Fruit fly (Drosophila melanogaster) whole organism, prepupa: ENCODE data around the gene fh.

ENCODE experiments used
- CG1621 ChIP-seq: fragments of 200-800 bp; sonication (Bioruptor generic); optimal IDR thresholded peaks from 3 replicates; lab custom pipeline; 2018; ENCODE audit warnings: missing biosample characterization, mild to moderate bottlenecking, missing genetic modification characterization
- CG16779 ChIP-seq: fragments of 200-800 bp; sonication (Bioruptor generic); optimal IDR thresholded peaks from 3 replicates; lab custom pipeline; 2017; ENCODE audit warnings: missing biosample characterization, mild to moderate bottlenecking, missing genetic modification characterization
- CG3032 ChIP-seq: fragments of 200-800 bp; optimal IDR thresholded peaks from 2 replicates; lab custom pipeline; 2019; ENCODE audit warnings: missing biosample characterization, mild to moderate bottlenecking, missing genetic modification characterization, moderate library complexity
- CG6808 ChIP-seq: fragments of 200-800 bp; sonication (Bioruptor generic); optimal IDR thresholded peaks from 3 replicates; lab custom pipeline; 2017; ENCODE audit warnings: missing biosample characterization, missing genetic modification characterization, mild to moderate bottlenecking, moderate library complexity, missing genetic modification reagents
- CG6854 ChIP-seq: fragments of 200-800 bp; sonication (Bioruptor generic); optimal IDR thresholded peaks from 2 replicates; lab custom pipeline; 2017; ENCODE audit warnings: missing biosample characterization, mild to moderate bottlenecking, missing genetic modification characterization
- Gug ChIP-seq: fragments of 200-800 bp; sonication (Bioruptor generic); IDR thresholded peaks from 2 replicates; pipeline ENCODE4 v1.3.6; 2022; ENCODE audit warnings: missing biosample characterization, missing genetic modification characterization
- Hr38 ChIP-seq: sonication (Bioruptor generic); optimal IDR thresholded peaks from 2 replicates; lab custom pipeline; 2016; ENCODE audit warnings: missing biosample characterization, missing genetic modification characterization
- Hr39 ChIP-seq: fragments of 200-800 bp; sonication (Bioruptor generic); optimal IDR thresholded peaks from 2 replicates; lab custom pipeline; 2016; ENCODE audit warnings: missing biosample characterization, missing genetic modification characterization
- Met ChIP-seq: fragments of 200-800 bp; sonication (Bioruptor generic); optimal IDR thresholded peaks from 3 replicates; lab custom pipeline; 2016; ENCODE audit warnings: missing biosample characterization, missing genetic modification characterization
- cyc ChIP-seq: fragments of 200-800 bp; sonication (Bioruptor generic); optimal IDR thresholded peaks from 3 replicates; lab custom pipeline; 2016; ENCODE audit warnings: missing biosample characterization, missing genetic modification characterization
- esn ChIP-seq: fragments of 200-800 bp; sonication (Bioruptor generic); optimal IDR thresholded peaks from 2 replicates; lab custom pipeline; 2016; ENCODE audit warnings: missing biosample characterization, mild to moderate bottlenecking, missing genetic modification characterization, moderate library complexity
- fd59A ChIP-seq: fragments of 200-800 bp; sonication (Bioruptor generic); optimal IDR thresholded peaks from 2 replicates; lab custom pipeline; 2017; ENCODE audit warnings: missing biosample characterization, mild to moderate bottlenecking, missing genetic modification characterization, missing genetic modification reagents
- ss ChIP-seq, 2 experiments: fragments of 200-800 bp; sonication (Bioruptor generic); optimal IDR thresholded peaks; 2 replicates in 1 of 2; 3 replicates in 1 of 2; lab custom pipeline; 2017 to 2018; ENCODE audit warnings: mild to moderate bottlenecking in 2 of 2, missing biosample characterization in 2 of 2, missing genetic modification characterization in 2 of 2, moderate library complexity in 1 of 2
- vri ChIP-seq: fragments of 200-800 bp; sonication (Bioruptor generic); optimal IDR thresholded peaks from 3 replicates; lab custom pipeline; 2016; ENCODE audit warnings: missing biosample characterization, mild to moderate bottlenecking, missing genetic modification characterization

DNA sequence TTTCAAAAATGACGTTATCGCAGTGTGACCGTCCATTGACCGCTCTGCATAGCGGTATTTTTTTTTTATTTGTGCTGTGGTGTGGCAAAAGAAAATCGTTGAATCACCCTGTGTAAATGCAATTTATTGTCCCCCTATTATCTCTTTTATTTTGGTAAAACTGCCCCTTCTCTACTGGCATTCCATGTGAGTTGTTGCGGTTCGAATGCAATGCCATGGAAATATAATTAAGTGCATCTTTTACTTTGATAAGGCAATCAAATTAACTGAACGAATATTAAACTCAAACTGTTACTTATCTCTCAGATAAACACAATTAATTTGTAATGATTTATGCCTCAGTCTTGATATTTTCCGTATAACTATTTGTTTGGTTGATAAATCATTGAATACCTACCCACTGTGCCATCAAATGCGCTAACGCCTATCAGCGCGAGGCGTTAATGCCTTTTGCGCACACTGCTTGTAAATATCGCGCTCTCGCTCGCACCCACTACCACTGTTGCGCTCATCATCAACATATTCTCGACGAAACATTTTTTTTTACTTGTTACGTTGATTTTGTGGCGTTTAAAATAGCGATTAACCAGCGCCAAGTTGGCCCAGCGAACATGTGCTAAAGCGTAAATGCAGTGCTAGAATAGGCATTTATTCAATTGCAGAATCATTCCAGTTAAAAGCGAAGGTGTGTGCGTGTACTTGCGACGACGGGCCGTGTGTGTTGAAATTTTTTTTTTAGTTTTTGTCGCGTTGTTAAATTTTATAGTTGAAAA is 39.6 kb downstream of the fh start:
- no peak for TF ChIP-seq fd59A (GFP tag; lab: Kevin White, UChicago)
- peak in 1 of 2 experiments; percentile 25 for TF ChIP-seq ss (GFP tag; optimal IDR thresholded peaks at IDR 0.05; lab: Kevin White, UChicago)
- TF ChIP-seq CG1621 (tag; lab: Kevin White, UChicago): peak; percentile 16
- TF ChIP-seq vri (GFP tag; lab: Kevin White, UChicago): no peak
- peak; percentile 19 for TF ChIP-seq CG6854 (GFP tag; lab: Kevin White, UChicago)
- no peak for TF ChIP-seq CG6808 (GFP tag; lab: Kevin White, UChicago)
- peak; percentile 61 for TF ChIP-seq cyc (GFP tag; lab: Kevin White, UChicago)
- TF ChIP-seq CG3032 (tag; lab: Kevin White, UChicago): peak; percentile 48
- peak; percentile 71 for TF ChIP-seq Hr39
- TF ChIP-seq esn (GFP tag; lab: Kevin White, UChicago): peak; percentile 59
- TF ChIP-seq Hr38 (GFP tag; lab: Kevin White, UChicago): no peak
- TF ChIP-seq Met (GFP tag; lab: Kevin White, UChicago): peak; percentile 65
- TF ChIP-seq CG16779 (tag; lab: Kevin White, UChicago): no peak
- peak; percentile 18; the same call in 1 of the 2 replicates for TF ChIP-seq Gug
